Worm (Caenorhabditis elegans) whole organism, L3 larva: ENCODE measurements around the gene ppk-3.

ENCODE experiments used
- ama-1 ChIP-seq: fragments of 150-350 bp; optimal IDR thresholded peaks from 2 replicates; lab custom pipeline; 2018
- ceh-16 ChIP-seq: sonication (generic microtip); optimal IDR thresholded peaks from 2 replicates; lab custom pipeline; 2017; ENCODE audit warnings: missing biosample characterization, missing genetic modification characterization
- ceh-9 ChIP-seq: sonication (generic microtip); optimal IDR thresholded peaks from 2 replicates; lab custom pipeline; 2018; ENCODE audit warnings: missing biosample characterization, missing genetic modification characterization
- daf-12 ChIP-seq: fragments of 150-350 bp; optimal IDR thresholded peaks from 2 replicates; lab custom pipeline; 2014; ENCODE audit warnings: missing biosample characterization, missing genetic modification reagents, missing genetic modification characterization
- egl-5 ChIP-seq: fragments of 150-350 bp; optimal IDR thresholded peaks from 2 replicates; lab custom pipeline; 2017; ENCODE audit warnings: missing biosample characterization, missing genetic modification reagents, missing genetic modification characterization, inconsistent platforms
- elt-1 ChIP-seq: fragments of 150-350 bp; optimal IDR thresholded peaks from 2 replicates; lab custom pipeline; 2014; ENCODE audit warnings: missing biosample characterization, missing genetic modification characterization
- elt-2 ChIP-seq: sonication (generic microtip); optimal IDR thresholded peaks from 2 replicates; lab custom pipeline; 2016; ENCODE audit warnings: missing genetic modification reagents, mild to moderate bottlenecking, missing genetic modification characterization, missing compliant biosample characterization
- elt-3 ChIP-seq, 3 experiments: fragments of 150-350 bp in 1 of 3; sonication (generic microtip) in 2 of 3; optimal IDR thresholded peaks; 2 replicates in 2 of 3; 4 replicates in 1 of 3; lab custom pipeline; 2014 to 2017; ENCODE audit warnings: missing biosample characterization in 3 of 3, missing genetic modification characterization in 3 of 3
- eor-1 ChIP-seq, 2 experiments: fragments of 150-350 bp; optimal IDR thresholded peaks; 2 replicates each; lab custom pipeline; 2014 to 2018; ENCODE audit warnings: missing biosample characterization in 2 of 2, missing genetic modification characterization in 2 of 2
- fkh-10 ChIP-seq: sonication (generic microtip); optimal IDR thresholded peaks from 2 replicates; lab custom pipeline; 2017; ENCODE audit warnings: missing biosample characterization, missing genetic modification reagents, missing genetic modification characterization
- hmg-11 ChIP-seq: sonication (generic microtip); optimal IDR thresholded peaks from 2 replicates; lab custom pipeline; 2016; ENCODE audit warnings: missing genetic modification characterization, missing compliant biosample characterization
- lin-39 ChIP-seq: fragments of 150-350 bp; optimal IDR thresholded peaks from 2 replicates; lab custom pipeline; 2018; ENCODE audit warnings: missing biosample characterization, missing genetic modification reagents, missing genetic modification characterization
- mdl-1 ChIP-seq: fragments of 150-350 bp; optimal IDR thresholded peaks from 2 replicates; lab custom pipeline; 2014; ENCODE audit warnings: missing biosample characterization, missing genetic modification characterization
- nfya-1 ChIP-seq: sonication (generic microtip); optimal IDR thresholded peaks from 2 replicates; lab custom pipeline; 2017; ENCODE audit warnings: missing genetic modification characterization, mild to moderate bottlenecking, missing compliant biosample characterization, antibody characterized with exemption, moderate library complexity; ENCODE audit not compliant: insufficient read depth
- nhr-12 ChIP-seq: fragments of 150-350 bp; optimal IDR thresholded peaks from 2 replicates; lab custom pipeline; 2014; ENCODE audit warnings: missing biosample characterization, missing genetic modification characterization
- nhr-23 ChIP-seq: fragments of 150-350 bp; optimal IDR thresholded peaks from 2 replicates; lab custom pipeline; 2014; ENCODE audit warnings: missing biosample characterization, missing genetic modification reagents, missing genetic modification characterization
- nhr-237 ChIP-seq: fragments of 150-350 bp; optimal IDR thresholded peaks from 2 replicates; lab custom pipeline; 2014; ENCODE audit warnings: missing biosample characterization, missing genetic modification characterization
- nhr-25 ChIP-seq: sonication (generic microtip); optimal IDR thresholded peaks from 2 replicates; lab custom pipeline; 2017; ENCODE audit warnings: missing biosample characterization, missing genetic modification characterization
- nhr-43 ChIP-seq: sonication (generic microtip); optimal IDR thresholded peaks from 2 replicates; lab custom pipeline; 2016; ENCODE audit warnings: mild to moderate bottlenecking, missing genetic modification characterization, missing compliant biosample characterization; ENCODE audit not compliant: poor library complexity, severe bottlenecking
- nhr-67 ChIP-seq: fragments of 150-350 bp; optimal IDR thresholded peaks from 2 replicates; lab custom pipeline; 2014; ENCODE audit warnings: missing biosample characterization, missing genetic modification characterization
- nhr-76 ChIP-seq: fragments of 150-350 bp; sonication (generic microtip); optimal IDR thresholded peaks from 5 replicates; lab custom pipeline; 2014; ENCODE audit warnings: missing biosample characterization, missing genetic modification characterization
- pha-4 ChIP-seq: fragments of 150-350 bp; optimal IDR thresholded peaks from 2 replicates; lab custom pipeline; 2014; ENCODE audit warnings: missing biosample characterization, missing genetic modification reagents, missing genetic modification characterization
- pqm-1 ChIP-seq: fragments of 150-350 bp; optimal IDR thresholded peaks from 2 replicates; lab custom pipeline; 2017; ENCODE audit warnings: missing biosample characterization, missing genetic modification characterization, inconsistent platforms
- sea-2 ChIP-seq: fragments of 150-350 bp; sonication (generic microtip); optimal IDR thresholded peaks from 4 replicates; lab custom pipeline; 2014; ENCODE audit warnings: missing biosample characterization, missing genetic modification reagents, missing genetic modification characterization
- skn-1 ChIP-seq: fragments of 150-350 bp; optimal IDR thresholded peaks from 2 replicates; lab custom pipeline; 2014; ENCODE audit warnings: missing biosample characterization, missing genetic modification characterization
- snpc-4 ChIP-seq: fragments of 150-350 bp; optimal IDR thresholded peaks from 2 replicates; lab custom pipeline; 2014; ENCODE audit warnings: missing biosample characterization, missing genetic modification characterization
- unc-62 ChIP-seq: fragments of 150-350 bp; sonication (generic microtip); optimal IDR thresholded peaks from 4 replicates; lab custom pipeline; 2014; ENCODE audit warnings: missing biosample characterization, missing genetic modification reagents, missing genetic modification characterization
- ztf-11 ChIP-seq: fragments of 150-350 bp; optimal IDR thresholded peaks from 2 replicates; lab custom pipeline; 2014; ENCODE audit warnings: missing biosample characterization, missing genetic modification characterization
- ztf-4 ChIP-seq: fragments of 150-350 bp; optimal IDR thresholded peaks from 2 replicates; lab custom pipeline; 2014; ENCODE audit warnings: missing biosample characterization, missing genetic modification characterization

Gene ppk-3

DNA sequence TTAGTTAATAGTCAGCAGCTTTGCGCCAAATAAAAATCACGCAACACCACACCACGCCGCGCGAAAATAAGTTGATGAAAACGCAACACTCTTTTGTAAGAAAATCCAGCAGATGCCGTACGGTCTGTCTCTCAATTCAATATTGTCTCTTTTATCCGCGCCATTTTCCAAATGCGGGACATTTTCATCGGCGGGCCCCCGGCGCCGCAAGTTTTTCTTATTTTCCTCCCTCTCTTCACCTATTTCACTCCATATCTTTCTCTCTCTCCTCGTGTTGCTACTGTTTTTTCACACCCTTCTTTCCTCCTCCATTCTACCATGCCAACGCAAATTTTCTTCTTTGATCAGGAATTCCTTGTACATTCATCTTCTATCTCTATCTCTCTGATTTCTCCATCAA, 30.9 kb upstream of the ppk-3 start:
- TF ChIP-seq nhr-25 (tag; lab: Kevin White, UChicago), result peak; percentile 33
- TF ChIP-seq nhr-12 (tag; lab: Kevin White, UChicago), result no peak

DNA sequence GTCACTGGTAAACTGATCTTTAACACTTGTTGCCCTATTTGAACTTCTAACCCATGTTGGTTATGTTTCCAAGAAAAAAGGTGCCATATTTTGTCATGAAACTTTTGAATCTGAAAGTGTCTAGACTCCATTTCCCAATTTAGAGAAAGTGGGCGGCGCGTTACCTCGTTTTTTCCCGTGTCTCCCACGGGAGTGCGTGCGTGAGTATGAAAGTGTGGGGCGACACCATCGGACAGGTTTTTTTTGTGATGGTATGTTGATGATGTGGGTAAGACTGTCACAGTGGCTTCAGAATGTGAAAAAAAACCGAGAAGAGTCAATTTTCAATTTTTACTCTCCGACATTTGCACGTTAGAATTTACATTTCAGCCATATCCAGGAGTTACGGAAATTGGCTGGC, 30.3 kb upstream of the ppk-3 start:
- TF ChIP-seq nhr-25 (tag; lab: Kevin White, UChicago) (peak; percentile 67), fkh-10 (no peak)
- TF ChIP-seq, all 47 proteins: peak for 1

DNA sequence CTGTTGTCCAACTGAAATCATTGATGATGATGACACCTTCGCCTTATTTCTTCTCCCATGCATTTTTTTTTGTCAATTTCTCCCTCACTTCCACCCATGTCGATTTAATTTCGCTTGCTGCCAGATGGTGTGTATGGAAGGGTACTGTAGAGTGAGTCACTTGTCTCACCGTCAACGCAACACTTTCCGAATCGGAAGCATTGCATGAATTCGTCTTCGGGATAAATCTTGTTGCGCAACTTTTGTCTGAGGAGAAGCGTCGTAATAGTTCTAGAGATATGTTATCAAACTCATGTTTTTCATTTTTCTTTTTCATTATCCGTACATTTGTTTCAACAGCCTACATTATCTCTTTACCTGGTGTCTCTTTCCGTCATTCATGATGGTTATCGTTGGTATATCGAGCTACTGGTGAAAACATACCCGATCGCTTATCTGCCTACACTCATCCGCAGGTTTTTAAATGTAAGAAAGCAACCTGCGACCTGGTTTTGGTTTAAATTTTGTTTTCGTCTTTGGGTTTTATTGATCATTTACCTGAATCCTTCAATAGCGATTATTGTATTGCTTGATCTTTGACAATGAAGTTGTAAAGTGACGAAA, 29.1 kb upstream of the ppk-3 start:
- TF ChIP-seq nhr-23 (tag; lab: Kevin White, UChicago), result peak; percentile 45
- no peak for TF ChIP-seq nhr-67 (tag; lab: Kevin White, UChicago)
- TF ChIP-seq elt-3 (tag; optimal IDR thresholded peaks at IDR 0.05; lab: Kevin White, UChicago), result no peak
- peak; percentile 93 for TF ChIP-seq nhr-25 (tag; lab: Kevin White, UChicago)
- TF ChIP-seq pqm-1, result no peak
- TF ChIP-seq elt-1 (tag; lab: Kevin White, UChicago), result peak; percentile 87
- no peak for TF ChIP-seq pha-4
- no peak for TF ChIP-seq daf-12 (tag; lab: Kevin White, UChicago)
- TF ChIP-seq lin-39, result no peak
- no peak for TF ChIP-seq ceh-16 (tag; lab: Kevin White, UChicago)

DNA sequence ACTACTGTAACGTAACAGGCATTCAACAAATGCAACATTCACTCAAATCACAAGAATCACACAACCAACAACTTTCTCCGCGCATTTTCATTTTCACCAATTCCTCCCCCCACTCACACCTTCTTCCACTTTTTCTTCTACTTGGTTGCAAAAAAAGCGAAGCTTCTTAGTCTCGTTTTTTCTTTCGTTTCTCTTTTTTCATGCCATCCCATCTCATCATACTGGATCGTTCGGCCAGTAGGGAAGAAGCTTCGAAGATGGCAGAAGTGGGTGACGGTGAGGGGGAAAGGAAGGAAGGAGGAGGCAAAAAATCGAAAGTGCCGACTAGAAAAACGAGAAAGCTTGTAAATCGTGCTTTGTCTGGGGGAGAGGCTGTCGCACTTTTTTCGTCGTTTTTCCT, 27.6 kb upstream of the ppk-3 start:
- TF ChIP-seq pha-4 (no peak), nhr-25 (tag; lab: Kevin White, UChicago) (peak; percentile 92)

DNA sequence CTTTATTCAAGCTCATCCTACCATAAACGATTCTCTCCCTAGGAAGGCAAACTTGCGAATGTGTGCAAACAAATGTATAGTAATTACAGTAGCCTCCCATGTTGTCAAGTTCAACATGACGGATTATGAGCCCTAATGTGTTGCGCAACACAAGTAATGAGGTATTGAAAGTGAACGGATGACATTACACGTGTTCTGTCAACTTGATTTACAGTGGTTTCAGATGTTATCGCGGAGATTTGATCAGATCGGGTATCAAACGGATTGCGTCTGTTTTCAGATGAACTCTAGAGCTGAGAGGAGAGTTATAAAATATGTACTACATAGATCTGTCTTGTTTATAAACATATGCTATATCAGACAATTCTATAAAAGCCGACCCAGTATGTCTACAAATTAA, 26.9 kb upstream of the ppk-3 start:
- TF ChIP-seq elt-1 (tag; lab: Kevin White, UChicago) (peak; percentile 3), nfya-1 (tag; lab: Kevin White, UChicago) (no peak)

DNA sequence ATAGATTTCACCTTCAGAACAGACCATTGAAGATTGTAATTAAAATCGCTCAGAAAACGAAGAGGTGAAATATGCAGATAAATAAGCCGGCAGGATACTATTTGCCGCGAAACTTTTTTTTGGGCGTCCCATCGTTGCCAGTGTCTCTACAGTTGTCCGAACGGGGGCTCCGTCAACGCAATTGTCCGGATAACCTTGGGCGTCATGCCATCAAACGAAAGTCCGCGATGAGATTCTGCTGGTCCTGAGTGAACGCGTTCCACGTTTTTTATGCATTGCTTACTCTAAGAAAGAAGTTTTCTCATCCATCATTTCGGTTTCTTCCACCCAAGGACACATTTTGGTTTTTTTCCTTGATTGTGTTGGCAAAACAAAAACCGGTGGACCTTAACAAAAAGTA, 25.4 kb upstream of the ppk-3 start:
- no peak for TF ChIP-seq lin-39
- TF ChIP-seq pha-4, result no peak
- no peak for TF ChIP-seq hmg-11 (tag; lab: Kevin White, UChicago)
- TF ChIP-seq ama-1 (lab: Kevin White, UChicago), result no peak
- TF ChIP-seq snpc-4, result no peak
- no peak for TF ChIP-seq ztf-11 (tag; lab: Kevin White, UChicago)
- no peak for TF ChIP-seq nhr-237 (tag; lab: Kevin White, UChicago)
- no peak for TF ChIP-seq mdl-1
- no peak for TF ChIP-seq elt-1 (tag; lab: Kevin White, UChicago)
- no peak for TF ChIP-seq elt-2 (tag; lab: Kevin White, UChicago)
- TF ChIP-seq pqm-1, result no peak
- TF ChIP-seq ztf-4 (tag; lab: Kevin White, UChicago), result no peak

DNA sequence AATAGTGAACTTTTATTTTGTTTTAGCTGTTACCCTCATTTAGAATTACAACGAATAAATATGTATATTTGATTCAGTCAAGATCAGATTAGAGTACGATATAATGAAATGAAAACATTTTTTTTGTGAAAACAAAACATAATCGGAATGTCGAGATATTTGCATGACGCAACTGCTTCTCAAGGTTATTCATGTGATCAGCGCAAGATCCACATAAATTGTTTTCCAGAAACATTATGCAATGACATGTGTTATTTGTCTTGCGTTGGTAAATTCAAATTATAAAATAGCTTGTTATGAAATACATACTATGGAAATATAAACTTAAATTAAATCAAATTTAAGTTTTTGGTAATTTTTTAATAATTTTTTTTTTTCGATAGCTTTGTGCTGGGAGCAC, 24.1 kb upstream of the ppk-3 start:
- TF ChIP-seq mdl-1 (no peak), nhr-25 (tag; lab: Kevin White, UChicago) (peak; percentile 37)
- TF ChIP-seq, all 47 proteins: peak for 1

DNA sequence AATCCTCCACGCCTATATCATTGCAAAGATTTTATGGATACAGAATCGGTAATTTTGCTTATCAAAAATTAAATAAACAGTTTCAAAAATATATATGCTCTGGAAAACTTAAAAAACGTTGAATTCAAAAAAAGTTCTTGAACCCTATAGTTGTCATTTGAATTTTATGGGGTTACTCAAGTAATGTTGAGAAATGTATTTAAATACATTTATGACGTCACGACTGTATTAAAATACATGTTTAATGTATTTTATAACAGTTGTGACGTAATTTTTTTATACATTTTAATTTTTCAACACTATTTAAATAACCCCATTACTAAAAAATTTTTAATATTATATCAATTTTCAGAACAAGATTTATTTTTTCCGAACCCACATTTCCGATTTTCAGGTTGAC, 20.7 kb upstream of the ppk-3 start:
- TF ChIP-seq nhr-76 (tag; lab: Kevin White, UChicago), result no peak

DNA sequence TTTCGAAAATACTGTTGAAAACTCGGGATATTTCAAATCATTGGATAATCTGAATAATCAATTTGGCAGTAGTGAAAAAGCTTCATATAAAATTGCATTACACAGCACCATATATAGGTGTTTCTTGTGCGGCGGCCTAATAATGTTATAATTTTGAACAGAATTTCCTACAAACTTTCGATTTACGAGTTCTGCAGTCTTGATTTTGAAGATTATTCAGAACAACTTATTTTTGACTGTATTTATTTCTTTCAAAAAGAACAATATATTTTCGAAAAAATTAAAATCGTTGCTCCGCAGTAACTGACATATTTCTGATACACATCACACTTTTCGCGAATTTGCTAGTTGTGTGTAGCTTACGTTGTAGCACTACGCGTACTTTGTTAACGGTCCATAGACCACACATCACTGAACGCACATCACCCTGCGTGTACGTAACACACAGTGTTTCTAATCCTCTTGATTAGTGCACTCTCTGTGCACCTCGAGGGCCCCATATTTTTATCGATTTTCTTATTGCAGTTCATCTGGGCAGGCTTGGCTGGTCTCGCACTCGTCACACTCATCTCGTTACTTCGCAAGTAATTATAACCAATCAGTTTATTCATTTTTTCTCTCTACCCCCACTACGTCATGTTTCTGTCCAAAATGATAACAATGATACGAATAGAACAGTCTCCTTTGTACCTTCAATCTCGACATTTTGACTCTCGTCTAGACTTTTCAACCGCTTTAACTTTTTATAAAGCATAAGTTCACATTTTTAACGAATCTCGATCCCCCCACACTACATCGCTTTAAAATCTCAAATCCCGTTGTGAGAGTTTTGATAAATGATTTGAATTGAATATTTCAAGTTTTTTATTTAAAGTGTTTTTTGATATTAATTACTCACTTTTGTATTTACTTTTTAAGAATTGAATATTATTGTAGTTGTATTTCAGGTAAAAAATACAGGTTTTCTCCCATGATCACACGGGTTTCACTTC, 15.4 kb upstream of the ppk-3 start, which contains the start of the genes F11C1.1 and vwa-8:
F11C1.1 (minus strand) TSS at position 51 of the 992 bp plus-strand sequence.
vwa-8 (plus strand) TSS at position 942 of the 992 bp plus-strand sequence.
- TF ChIP-seq nfya-1 (tag; lab: Kevin White, UChicago), result no peak
- peak; percentile 65 for TF ChIP-seq elt-2 (tag; lab: Kevin White, UChicago)
- TF ChIP-seq ceh-9, result no peak
- peak; percentile 20 for TF ChIP-seq nhr-43 (tag; lab: Kevin White, UChicago)
- no peak for TF ChIP-seq nhr-25 (tag; lab: Kevin White, UChicago)
- no peak for TF ChIP-seq egl-5
- TF ChIP-seq sea-2 (GFP tag; lab: Kevin White, UChicago), result no peak
- no peak for TF ChIP-seq ztf-11 (tag; lab: Kevin White, UChicago)
- no peak for TF ChIP-seq skn-1
- TF ChIP-seq pqm-1, result no peak
- no peak for TF ChIP-seq unc-62 (GFP tag; lab: Kevin White, UChicago)
- TF ChIP-seq hmg-11 (tag; lab: Kevin White, UChicago), result no peak
- TF ChIP-seq eor-1 (tag; optimal IDR thresholded peaks at IDR 0.05; lab: Kevin White, UChicago), result no peak
- no peak for TF ChIP-seq nhr-67 (tag; lab: Kevin White, UChicago)
- TF ChIP-seq nhr-12 (tag; lab: Kevin White, UChicago), result no peak
